Worm (Caenorhabditis elegans): ENCODE data around the gene pqn-31.

ce11 chrV:9081410-9081809 lies 28.0 kb upstream of the pqn-31 start:
- TF ChIP-seq aly-1 (tag; optimal IDR thresholded peaks at IDR 0.05): no peak
- no peak for TF ChIP-seq tbx-11 (GFP tag; IDR thresholded peaks at IDR 0.05)

Measured in whole organism, early embryonic.